Fruit fly (Drosophila melanogaster) whole organism, embryonic: ENCODE results near the gene Surf1.

Experiments
- Aef1 ChIP-seq: fragments of 200-800 bp; sonication (Bioruptor generic); IDR thresholded peaks from 3 replicates; pipeline ENCODE4 v1.3.6; 2022; ENCODE audit warnings: missing biosample characterization, missing genetic modification characterization
- Atf6 ChIP-seq: fragments of 200-800 bp; sonication (Bioruptor generic); IDR thresholded peaks from 2 replicates; pipeline ENCODE4 v1.3.6; 2022; ENCODE audit warnings: missing biosample characterization, missing genetic modification characterization
- CG10321 ChIP-seq: fragments of 200-800 bp; sonication (Bioruptor generic); IDR thresholded peaks from 2 replicates; pipeline ENCODE4 v1.3.6; 2022; ENCODE audit warnings: missing biosample characterization, missing genetic modification characterization
- CG10543 ChIP-seq: fragments of 200-800 bp; sonication (Bioruptor generic); optimal IDR thresholded peaks from 3 replicates; lab custom pipeline; 2017; ENCODE audit warnings: missing biosample characterization, mild to moderate bottlenecking, missing genetic modification characterization, moderate library complexity
- CG10654 ChIP-seq: fragments of 200-800 bp; sonication (Bioruptor generic); optimal IDR thresholded peaks from 2 replicates; lab custom pipeline; 2016; ENCODE audit warnings: missing biosample characterization, missing genetic modification characterization
- CG10979 ChIP-seq: fragments of 200-800 bp; sonication (Bioruptor generic); optimal IDR thresholded peaks from 2 replicates; lab custom pipeline; 2018; ENCODE audit warnings: missing biosample characterization, mild to moderate bottlenecking, missing genetic modification characterization, moderate library complexity
- CG11695 ChIP-seq: fragments of 200-800 bp; sonication (Bioruptor generic); IDR thresholded peaks from 3 replicates; pipeline ENCODE4 v1.3.6; 2022; ENCODE audit warnings: missing biosample characterization, missing genetic modification characterization
- CG14667 ChIP-seq: fragments of 200-800 bp; sonication (Bioruptor generic); IDR thresholded peaks from 2 replicates; pipeline ENCODE4 v1.3.6; 2022; ENCODE audit warnings: missing biosample characterization, missing genetic modification characterization
- CG15011 ChIP-seq: fragments of 200-800 bp; sonication (Bioruptor generic); optimal IDR thresholded peaks from 3 replicates; lab custom pipeline; 2018; ENCODE audit warnings: missing biosample characterization, mild to moderate bottlenecking, missing genetic modification characterization
- CG16813 ChIP-seq: fragments of 200-800 bp; sonication (Bioruptor generic); IDR thresholded peaks from 3 replicates; pipeline ENCODE4 v1.3.6; 2022; ENCODE audit warnings: missing biosample characterization, missing genetic modification characterization; ENCODE audit not compliant: partially characterized antibody
- CG16863 ChIP-seq: fragments of 200-800 bp; sonication (Bioruptor generic); optimal IDR thresholded peaks from 3 replicates; lab custom pipeline; 2016; ENCODE audit warnings: missing biosample characterization, missing genetic modification characterization
- CG17829 ChIP-seq: fragments of 200-800 bp; optimal IDR thresholded peaks from 2 replicates; lab custom pipeline; 2019; ENCODE audit warnings: missing biosample characterization, mild to moderate bottlenecking, missing genetic modification characterization, moderate library complexity
- CG18262 ChIP-seq: fragments of 200-800 bp; optimal IDR thresholded peaks from 3 replicates; lab custom pipeline; 2019; ENCODE audit warnings: missing biosample characterization, mild to moderate bottlenecking, missing genetic modification characterization, moderate library complexity
- CG18476 ChIP-seq: fragments of 200-800 bp; sonication (Bioruptor generic); optimal IDR thresholded peaks from 2 replicates; lab custom pipeline; 2016; ENCODE audit warnings: missing biosample characterization, mild to moderate bottlenecking, missing genetic modification characterization
- CG2120 ChIP-seq: fragments of 200-800 bp; sonication (Bioruptor generic); optimal IDR thresholded peaks from 3 replicates; lab custom pipeline; 2016; ENCODE audit warnings: missing biosample characterization, missing genetic modification characterization
- CG31365 ChIP-seq: fragments of 200-800 bp; sonication (Bioruptor generic); optimal IDR thresholded peaks from 2 replicates; lab custom pipeline; 2018; ENCODE audit warnings: missing biosample characterization, mild to moderate bottlenecking, missing genetic modification characterization
- CG4617 ChIP-seq: fragments of 200-800 bp; sonication (Bioruptor generic); optimal IDR thresholded peaks from 3 replicates; lab custom pipeline; 2016; ENCODE audit warnings: missing biosample characterization, missing genetic modification characterization, borderline replicate concordance
- CG5180 ChIP-seq: fragments of 200-800 bp; sonication (Bioruptor generic); optimal IDR thresholded peaks from 3 replicates; lab custom pipeline; 2017; ENCODE audit warnings: missing biosample characterization, missing genetic modification characterization, mild to moderate bottlenecking, moderate library complexity, missing genetic modification reagents
- CG8290 ChIP-seq, 3 experiments: fragments of 200-800 bp; sonication (Bioruptor generic); optimal IDR thresholded peaks; 2 replicates each; lab custom pipeline; 2016 to 2019; ENCODE audit warnings: missing biosample characterization in 3 of 3, missing genetic modification characterization in 3 of 3, mild to moderate bottlenecking in 2 of 3, moderate library complexity in 1 of 3
- CG8388 ChIP-seq: fragments of 200-800 bp; sonication (Bioruptor generic); optimal IDR thresholded peaks from 2 replicates; lab custom pipeline; 2019; ENCODE audit warnings: missing biosample characterization, mild to moderate bottlenecking, missing genetic modification characterization, moderate library complexity
- CG8924 ChIP-seq: fragments of 200-800 bp; optimal IDR thresholded peaks from 3 replicates; lab custom pipeline; 2019; ENCODE audit warnings: missing biosample characterization, mild to moderate bottlenecking, missing genetic modification characterization, moderate library complexity
- Doc3 ChIP-seq: fragments of 200-800 bp; sonication (Bioruptor generic); IDR thresholded peaks from 3 replicates; pipeline ENCODE4 v1.3.6; 2022; ENCODE audit warnings: missing biosample characterization, missing genetic modification characterization; ENCODE audit not compliant: partially characterized antibody
- E2f2 ChIP-seq: fragments of 200-800 bp; sonication (Bioruptor generic); IDR thresholded peaks from 2 replicates; pipeline ENCODE4 v1.3.6; 2022; ENCODE audit warnings: missing biosample characterization, missing genetic modification characterization
- Fer2 ChIP-seq: fragments of 200-800 bp; sonication (Bioruptor generic); optimal IDR thresholded peaks from 2 replicates; lab custom pipeline; 2018; ENCODE audit warnings: missing biosample characterization, mild to moderate bottlenecking, missing genetic modification characterization, moderate library complexity
- Fer3 ChIP-seq: fragments of 200-800 bp; sonication (Bioruptor generic); optimal IDR thresholded peaks from 2 replicates; lab custom pipeline; 2018; ENCODE audit warnings: missing biosample characterization, mild to moderate bottlenecking, missing genetic modification characterization, moderate library complexity
- Gug ChIP-seq: fragments of 200-800 bp; sonication (Bioruptor generic); IDR thresholded peaks from 4 replicates; pipeline ENCODE4 v1.3.6; 2022; ENCODE audit warnings: missing biosample characterization, missing genetic modification characterization
- HmgZ ChIP-seq: fragments of 200-800 bp; sonication (Bioruptor generic); optimal IDR thresholded peaks from 2 replicates; lab custom pipeline; 2018; ENCODE audit warnings: missing biosample characterization, mild to moderate bottlenecking, missing genetic modification characterization
- Hr39 ChIP-seq: fragments of >200 bp; optimal IDR thresholded peaks from 2 replicates; lab custom pipeline; 2017
- Hr51 ChIP-seq, 2 experiments: fragments of 200-800 bp; sonication (Bioruptor generic); optimal IDR thresholded peaks; 2 replicates in 1 of 2; 3 replicates in 1 of 2; lab custom pipeline; 2016 to 2018; ENCODE audit warnings: missing biosample characterization in 2 of 2, missing genetic modification characterization in 2 of 2, mild to moderate bottlenecking in 1 of 2, moderate library complexity in 1 of 2
- Hr78 ChIP-seq, 2 experiments: fragments of 200-800 bp in 1 of 2; fragments of >200 bp in 1 of 2; sonication (Bioruptor generic) in 1 of 2; optimal IDR thresholded peaks; 2 replicates each; lab custom pipeline; 2017 to 2019; ENCODE audit warnings: missing biosample characterization in 2 of 2, missing genetic modification characterization in 2 of 2, mild to moderate bottlenecking in 1 of 2, moderate library complexity in 1 of 2
- Lim3 ChIP-seq: fragments of 200-800 bp; sonication (Bioruptor generic); IDR thresholded peaks from 2 replicates; pipeline ENCODE4 v1.3.6; 2022; ENCODE audit warnings: missing biosample characterization, missing genetic modification characterization
- Neu2 ChIP-seq: fragments of 200-800 bp; sonication (Bioruptor generic); optimal IDR thresholded peaks from 3 replicates; lab custom pipeline; 2016; ENCODE audit warnings: missing biosample characterization, missing genetic modification characterization, borderline replicate concordance
- NfI ChIP-seq: fragments of 200-800 bp; sonication (Bioruptor generic); optimal IDR thresholded peaks from 3 replicates; lab custom pipeline; 2018; ENCODE audit warnings: missing biosample characterization, mild to moderate bottlenecking, missing genetic modification characterization, moderate library complexity
- Usf ChIP-seq: fragments of 200-800 bp; sonication (Bioruptor generic); optimal IDR thresholded peaks from 2 replicates; lab custom pipeline; 2017; ENCODE audit warnings: missing genotype, missing biosample characterization, missing genetic modification characterization
- amos ChIP-seq: fragments of 200-800 bp; sonication (Bioruptor generic); IDR thresholded peaks from 2 replicates; pipeline ENCODE4 v1.3.6; 2022; ENCODE audit warnings: missing biosample characterization, missing genetic modification characterization; ENCODE audit not compliant: partially characterized antibody
- aop ChIP-seq: fragments of 200-800 bp; sonication (Bioruptor generic); IDR thresholded peaks from 2 replicates; pipeline ENCODE4 v1.3.6; 2022; ENCODE audit warnings: missing biosample characterization, missing genetic modification characterization
- br ChIP-seq: fragments of >200 bp; optimal IDR thresholded peaks from 2 replicates; lab custom pipeline; 2017
- chif ChIP-seq, 2 experiments: fragments of 200-800 bp; sonication (Bioruptor generic); optimal IDR thresholded peaks; 3 replicates each; lab custom pipeline; 2016; ENCODE audit warnings: missing biosample characterization in 2 of 2, missing genetic modification characterization in 2 of 2
- ci ChIP-seq: fragments of 200-800 bp; sonication (Bioruptor generic); IDR thresholded peaks from 3 replicates; pipeline ENCODE4 v1.3.6; 2022; ENCODE audit warnings: missing biosample characterization, missing genetic modification characterization
- cwo ChIP-seq: fragments of 200-800 bp; sonication (Bioruptor generic); optimal IDR thresholded peaks from 3 replicates; lab custom pipeline; 2017; ENCODE audit warnings: missing biosample characterization, missing genetic modification characterization, mild to moderate bottlenecking, moderate library complexity, missing genetic modification reagents
- emc ChIP-seq: fragments of 200-800 bp; sonication (Bioruptor generic); optimal IDR thresholded peaks from 2 replicates; lab custom pipeline; 2016; ENCODE audit warnings: missing biosample characterization, missing genetic modification characterization
- hkb ChIP-seq, 2 experiments: fragments of 200-800 bp in 1 of 2; fragments of >200 bp in 1 of 2; sonication (Bioruptor generic) in 1 of 2; IDR thresholded peaks in 1 of 2; optimal IDR thresholded peaks in 1 of 2; 2 replicates each; pipeline versions ENCODE4 v1.3.6 to Lab custom; 2017 to 2022; ENCODE audit warnings: missing biosample characterization in 1 of 2, missing genetic modification characterization in 1 of 2
- kni ChIP-seq: fragments of 200-800 bp; sonication (Bioruptor generic); optimal IDR thresholded peaks from 3 replicates; lab custom pipeline; 2017; ENCODE audit warnings: mild to moderate bottlenecking, missing biosample characterization, missing genetic modification reagents, missing genetic modification characterization
- tap ChIP-seq: fragments of 200-800 bp; optimal IDR thresholded peaks from 3 replicates; lab custom pipeline; 2019; ENCODE audit warnings: missing biosample characterization, mild to moderate bottlenecking, missing genetic modification characterization, moderate library complexity
- z ChIP-seq: fragments of 200-800 bp; sonication (Bioruptor generic); IDR thresholded peaks from 3 replicates; pipeline ENCODE4 v1.3.6; 2022; ENCODE audit warnings: missing biosample characterization, missing genetic modification characterization
- zen2 ChIP-seq: fragments of 200-800 bp; sonication (Bioruptor generic); IDR thresholded peaks from 3 replicates; pipeline ENCODE4 v1.3.6; 2022; ENCODE audit warnings: missing biosample characterization, missing genetic modification characterization; ENCODE audit not compliant: partially characterized antibody

Surf1 gene

DNA sequence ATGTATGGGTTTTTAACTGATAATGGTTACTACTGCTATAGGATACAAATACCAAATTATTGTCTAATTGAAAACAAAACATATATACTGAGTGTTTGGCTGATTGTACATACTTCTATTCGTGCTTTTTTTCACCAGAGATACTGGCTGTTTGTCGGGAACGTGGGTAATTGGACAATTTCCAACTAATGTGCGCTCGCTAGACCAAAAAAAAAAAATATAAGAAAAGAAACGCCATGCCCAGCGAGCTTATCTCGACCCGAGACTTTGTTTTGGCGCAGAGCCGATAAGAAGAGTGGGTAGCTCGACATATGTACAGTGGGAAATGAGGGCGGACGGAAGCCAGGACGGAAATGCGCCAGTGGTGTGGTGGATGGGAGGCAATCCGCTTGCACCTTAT is 5.0 kb downstream of the Surf1 start (continued):
- TF ChIP-seq br (lab: Kevin White, UChicago) (no peak), CG18262 (tag; lab: Kevin White, UChicago) (no peak), Aef1 (GFP tag; lab: Robert Waterston, UW) (no peak)
- TF ChIP-seq, all 482 proteins: peak for 8

dm6 chr3L:6963792-6964487 is 5.8 kb downstream of the Surf1 start:
- TF ChIP-seq CG15011 (GFP tag; lab: Kevin White, UChicago) = peak; percentile 40
- no peak for TF ChIP-seq zen2 (GFP tag; lab: Robert Waterston, UW)
- TF ChIP-seq chif (GFP tag; optimal IDR thresholded peaks at IDR 0.05; lab: Kevin White, UChicago) = peak; percentile 84 to 86
- peak; percentile 33 for TF ChIP-seq emc
- TF ChIP-seq CG18476 (GFP tag; lab: Kevin White, UChicago) = peak; percentile 64
- TF ChIP-seq CG8290 (GFP tag; optimal IDR thresholded peaks at IDR 0.05; lab: Kevin White, UChicago) = peak; percentile 38
- TF ChIP-seq CG8290 (tag; optimal IDR thresholded peaks at IDR 0.05; lab: Kevin White, UChicago) = peak in 1 of 2 experiments; percentile 85
- peak in 1 of 2 experiments; percentile 60 for TF ChIP-seq Hr78 (GFP tag; optimal IDR thresholded peaks at IDR 0.05; lab: Kevin White, UChicago)
- TF ChIP-seq Lim3 (GFP tag; lab: Robert Waterston, UW) = peak; percentile 64
- TF ChIP-seq amos = no peak
- peak; percentile 84 for TF ChIP-seq CG11695 (GFP tag; lab: Robert Waterston, UW)
- no peak for TF ChIP-seq Hr39 (lab: Kevin White, UChicago)
- TF ChIP-seq CG16863 (GFP tag; lab: Kevin White, UChicago) = peak; percentile 80
- peak; percentile 82 for TF ChIP-seq CG2120 (GFP tag; lab: Kevin White, UChicago)
- TF ChIP-seq tap (tag; lab: Kevin White, UChicago) = peak; percentile 80
- peak; percentile 81 for TF ChIP-seq NfI (GFP tag; lab: Kevin White, UChicago)
- peak; percentile 84 for TF ChIP-seq CG8388
- TF ChIP-seq aop = 0 out of 2 replicates have a peak, but pooled peaks have one; percentile 2
- peak; percentile 80 for TF ChIP-seq Fer3 (tag; lab: Kevin White, UChicago)
- TF ChIP-seq CG14667 (GFP tag; lab: Robert Waterston, UW) = peak; percentile 64
- no peak for TF ChIP-seq CG10543 (GFP tag; lab: Kevin White, UChicago)
- TF ChIP-seq ci = peak; percentile 82
- no peak for TF ChIP-seq CG5180 (GFP tag; lab: Kevin White, UChicago)
- peak; percentile 11 for TF ChIP-seq CG4617
- peak; percentile 83 for TF ChIP-seq HmgZ (tag; lab: Kevin White, UChicago)
- peak; percentile 52; the same call in 2 of the 4 replicates for TF ChIP-seq Gug (GFP tag; lab: Robert Waterston, UW)
- TF ChIP-seq Doc3 (GFP tag; lab: Robert Waterston, UW) = no peak
- peak; percentile 64 for TF ChIP-seq cwo
- peak; percentile 88 for TF ChIP-seq CG8924
- peak; percentile 88 for TF ChIP-seq CG10979 (tag; lab: Kevin White, UChicago)
- TF ChIP-seq CG10654 = peak; percentile 72
- TF ChIP-seq Fer2 (tag; lab: Kevin White, UChicago) = peak; percentile 48
- peak; percentile 54 for TF ChIP-seq Usf (GFP tag; lab: Kevin White, UChicago)
- no peak for TF ChIP-seq z (GFP tag; lab: Robert Waterston, UW)
- TF ChIP-seq E2f2 (GFP tag; lab: Robert Waterston, UW) = peak; percentile 50; the same call in 1 of the 2 replicates
- TF ChIP-seq CG17829 (tag; lab: Kevin White, UChicago) = peak; percentile 82
- TF ChIP-seq CG10321 (GFP tag; lab: Robert Waterston, UW) = no peak; the same call in 1 of the 2 replicates
- no peak for TF ChIP-seq CG16813 (GFP tag; lab: Robert Waterston, UW)
- TF ChIP-seq kni (GFP tag; lab: Kevin White, UChicago) = no peak
- TF ChIP-seq CG31365 = peak; percentile 22
- TF ChIP-seq Hr51 (GFP tag; optimal IDR thresholded peaks at IDR 0.05; lab: Kevin White, UChicago) = peak; percentile 52 to 87
- TF ChIP-seq Atf6 = peak; percentile 76
- TF ChIP-seq Neu2 (GFP tag; lab: Kevin White, UChicago) = no peak
- no peak for TF ChIP-seq hkb (optimal IDR thresholded peaks at IDR 0.05; lab: Kevin White, UChicago)
- peak; percentile 70; the same call in 1 of the 2 replicates for TF ChIP-seq hkb (GFP tag; IDR thresholded peaks at IDR 0.05; lab: Robert Waterston, UW)
